Fruit fly (Drosophila melanogaster): ENCODE data around the gene Nepl11.

The Nepl11 gene

dm6 chr3R:4256672-4257071, 38.0 kb downstream of the Nepl11 start, which contains the start of gene Or82a:
Gene Or82a, plus strand, starts transcription at chr3R:4256972.
- TF ChIP-seq CG11902 (GFP tag; optimal IDR thresholded peaks at IDR 0.05) (no peak), CG4318 (GFP tag; optimal IDR thresholded peaks at IDR 0.05) (no peak), Hr38 (GFP tag; optimal IDR thresholded peaks at IDR 0.05) (no peak), Sox14 (GFP tag; optimal IDR thresholded peaks at IDR 0.05) (no peak), topi (GFP tag; optimal IDR thresholded peaks at IDR 0.05) (no peak), Met (GFP tag; optimal IDR thresholded peaks at IDR 0.05) (no peak), CG1621 (tag; optimal IDR thresholded peaks at IDR 0.05) (no peak), CG6792 (GFP tag; optimal IDR thresholded peaks at IDR 0.05) (no peak)

DNA sequence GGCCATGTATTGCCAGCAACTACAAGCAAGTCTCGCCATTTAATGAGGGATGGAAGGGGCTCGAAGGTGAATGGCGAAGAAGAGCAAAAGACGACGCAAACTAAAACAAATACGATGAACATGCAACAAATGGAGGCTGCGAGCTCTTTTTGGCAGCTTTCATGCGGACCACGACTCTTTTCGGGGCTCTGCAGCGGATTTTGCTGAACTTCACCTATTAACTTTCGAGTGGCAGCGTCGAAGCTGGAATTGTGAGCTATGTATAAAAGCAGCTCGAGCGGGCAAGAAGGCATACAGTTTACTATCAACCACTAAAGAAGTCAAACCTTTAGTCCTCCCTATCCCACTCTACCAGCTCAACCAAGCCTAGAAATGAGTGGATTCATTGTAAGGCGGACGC, 40.2 kb downstream of the Nepl11 start, which contains the start of gene TwdlV:
TwdlV (plus strand) TSS at position 301 of the 400 bp plus-strand sequence.
- TF ChIP-seq CG8632 (GFP tag; optimal IDR thresholded peaks at IDR 0.05) = no peak
- no peak for TF ChIP-seq Blimp-1 (GFP tag; optimal IDR thresholded peaks at IDR 0.05)
- TF ChIP-seq CG4318 (GFP tag; optimal IDR thresholded peaks at IDR 0.05) = no peak
- TF ChIP-seq CG6163 (GFP tag; IDR thresholded peaks at IDR 0.05) = no peak
- TF ChIP-seq achi (GFP tag; optimal IDR thresholded peaks at IDR 0.05) = no peak
- TF ChIP-seq CG31627 (GFP tag; optimal IDR thresholded peaks at IDR 0.05) = no peak
- TF ChIP-seq eg (GFP tag; IDR thresholded peaks at IDR 0.05) = no peak

DNA sequence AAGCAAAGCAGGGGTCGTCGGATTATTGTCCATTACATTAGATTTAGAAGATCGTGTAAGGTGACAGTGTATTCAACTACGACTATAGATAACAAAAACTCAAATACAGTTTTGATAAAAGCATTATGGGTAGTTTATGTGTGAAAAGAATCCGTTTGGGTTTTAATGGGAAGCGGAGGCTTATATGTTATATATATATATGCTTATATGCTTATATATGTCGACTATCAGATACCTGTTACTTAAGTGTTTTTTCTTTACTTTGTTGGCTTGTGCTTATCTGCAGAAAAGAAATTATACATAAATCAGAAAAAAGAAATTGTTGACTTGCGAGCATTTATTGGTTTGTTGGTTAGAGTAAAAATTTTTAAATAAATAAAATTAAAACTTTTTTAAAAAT, 41.7 kb downstream of the Nepl11 start, which contains the start of gene CG14644:
CG14644 (minus strand) TSS at position 101 of the 400 bp plus-strand sequence.
- TF ChIP-seq pdm3 (GFP tag; optimal IDR thresholded peaks at IDR 0.05) (no peak), OdsH (GFP tag; optimal IDR thresholded peaks at IDR 0.05) (no peak), lz (GFP tag; optimal IDR thresholded peaks at IDR 0.05) (no peak), Gug (GFP tag; IDR thresholded peaks at IDR 0.05) (no peak), net (GFP tag; optimal IDR thresholded peaks at IDR 0.05) (no peak), Ets96B (tag; optimal IDR thresholded peaks at IDR 0.05) (no peak), vri (GFP tag; optimal IDR thresholded peaks at IDR 0.05) (no peak), ss (GFP tag; optimal IDR thresholded peaks at IDR 0.05) (no peak), topi (GFP tag; optimal IDR thresholded peaks at IDR 0.05) (no peak), Hr38 (GFP tag; optimal IDR thresholded peaks at IDR 0.05) (no peak), salr (GFP tag; optimal IDR thresholded peaks at IDR 0.05) (no peak), Sox15 (GFP tag; optimal IDR thresholded peaks at IDR 0.05) (no peak), esn (GFP tag; optimal IDR thresholded peaks at IDR 0.05) (no peak)

dm6 chr3R:4251241-4251640, 43.4 kb downstream of the Nepl11 start, which contains the start of gene TwdlG:
Gene TwdlG, minus strand, starts transcription at chr3R:4251341.
- TF ChIP-seq CG6808 (GFP tag; optimal IDR thresholded peaks at IDR 0.05) (no peak), CG11762 (GFP tag; optimal IDR thresholded peaks at IDR 0.05; ENCODE audit: insufficient read depth) (no peak), CG6276 (GFP tag; optimal IDR thresholded peaks at IDR 0.05) (no peak), CG11294 (GFP tag; IDR thresholded peaks at IDR 0.05) (no peak), spab (GFP tag; optimal IDR thresholded peaks at IDR 0.05) (no peak), fd59A (GFP tag; optimal IDR thresholded peaks at IDR 0.05) (no peak), Hr39 (GFP tag; optimal IDR thresholded peaks at IDR 0.05) (no peak), CG7368 (GFP tag; optimal IDR thresholded peaks at IDR 0.05) (no peak), Sox14 (GFP tag; optimal IDR thresholded peaks at IDR 0.05) (no peak)

DNA sequence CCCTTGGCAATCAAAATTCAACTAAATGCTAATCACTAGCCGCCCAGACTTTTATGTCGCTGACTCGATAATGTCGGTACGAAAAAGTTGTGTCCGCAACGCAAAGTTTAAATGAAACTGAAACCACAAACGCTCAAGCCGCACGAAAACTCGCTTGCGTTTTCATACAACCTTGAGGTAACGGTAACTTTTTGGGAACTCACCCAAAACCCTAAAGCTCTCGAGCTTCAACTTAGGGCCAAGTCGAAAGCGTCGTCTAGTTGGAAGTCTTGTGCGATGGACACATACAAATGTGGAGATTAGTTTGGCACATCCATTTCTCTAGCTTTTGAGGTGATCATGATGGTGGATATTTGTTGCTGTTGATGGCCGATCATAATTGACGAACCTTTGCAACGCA, 44.7 kb downstream of the Nepl11 start:
- no peak for TF ChIP-seq vri (GFP tag; optimal IDR thresholded peaks at IDR 0.05)
